Worm (Caenorhabditis elegans) whole organism, midembryonic: ENCODE measurements around the gene cdk-4.

Experiments used
- T22C8.4 ChIP-seq: fragments of 200-800 bp; sonication (Bioruptor generic); IDR thresholded peaks from 2 replicates; pipeline ENCODE4 v1.3.6; 2022; ENCODE audit warnings: missing genetic modification characterization, missing compliant biosample characterization
- cog-1 ChIP-seq: sonication (generic microtip); optimal IDR thresholded peaks from 2 replicates; lab custom pipeline; 2016; ENCODE audit warnings: missing genetic modification characterization, missing compliant biosample characterization
- flt-1 ChIP-seq: fragments of 200-800 bp; sonication (Bioruptor generic); IDR thresholded peaks from 2 replicates; pipeline ENCODE4 v1.3.6; 2022; ENCODE audit warnings: missing genetic modification characterization, missing compliant biosample characterization
- klf-2 ChIP-seq: fragments of 200-800 bp; sonication (Bioruptor generic); conservative IDR thresholded peaks from 2 replicates; pipeline ENCODE4 v1.3.6; 2022; ENCODE audit warnings: missing genetic modification reagents, missing genetic modification characterization, missing compliant biosample characterization
- med-1 ChIP-seq: sonication (generic microtip); optimal IDR thresholded peaks from 2 replicates; lab custom pipeline; 2017; ENCODE audit warnings: missing genetic modification characterization, mild to moderate bottlenecking, missing compliant biosample characterization, antibody characterized with exemption, missing genetic modification reagents; ENCODE audit not compliant: insufficient read depth
- ref-1 ChIP-seq: fragments of 200-800 bp; sonication (Bioruptor generic); conservative IDR thresholded peaks from 2 replicates; pipeline ENCODE4 v1.3.6; 2022; ENCODE audit warnings: missing genetic modification reagents, missing genetic modification characterization, missing compliant biosample characterization
- tab-1 ChIP-seq: fragments of 200-800 bp; sonication (Bioruptor generic); IDR thresholded peaks from 2 replicates; pipeline ENCODE4 v1.3.6; 2022; ENCODE audit warnings: missing genetic modification characterization, missing compliant biosample characterization
- ztf-23 ChIP-seq: fragments of 200-800 bp; sonication (Bioruptor generic); IDR thresholded peaks from 2 replicates; pipeline ENCODE4 v1.3.6; 2022; ENCODE audit warnings: missing genetic modification reagents, missing genetic modification characterization, missing compliant biosample characterization
- ztf-29 ChIP-seq: fragments of 200-800 bp; sonication (Bioruptor generic); IDR thresholded peaks from 2 replicates; pipeline ENCODE4 v1.3.6; 2022; ENCODE audit warnings: missing genetic modification reagents, missing genetic modification characterization, missing compliant biosample characterization

Gene cdk-4

DNA sequence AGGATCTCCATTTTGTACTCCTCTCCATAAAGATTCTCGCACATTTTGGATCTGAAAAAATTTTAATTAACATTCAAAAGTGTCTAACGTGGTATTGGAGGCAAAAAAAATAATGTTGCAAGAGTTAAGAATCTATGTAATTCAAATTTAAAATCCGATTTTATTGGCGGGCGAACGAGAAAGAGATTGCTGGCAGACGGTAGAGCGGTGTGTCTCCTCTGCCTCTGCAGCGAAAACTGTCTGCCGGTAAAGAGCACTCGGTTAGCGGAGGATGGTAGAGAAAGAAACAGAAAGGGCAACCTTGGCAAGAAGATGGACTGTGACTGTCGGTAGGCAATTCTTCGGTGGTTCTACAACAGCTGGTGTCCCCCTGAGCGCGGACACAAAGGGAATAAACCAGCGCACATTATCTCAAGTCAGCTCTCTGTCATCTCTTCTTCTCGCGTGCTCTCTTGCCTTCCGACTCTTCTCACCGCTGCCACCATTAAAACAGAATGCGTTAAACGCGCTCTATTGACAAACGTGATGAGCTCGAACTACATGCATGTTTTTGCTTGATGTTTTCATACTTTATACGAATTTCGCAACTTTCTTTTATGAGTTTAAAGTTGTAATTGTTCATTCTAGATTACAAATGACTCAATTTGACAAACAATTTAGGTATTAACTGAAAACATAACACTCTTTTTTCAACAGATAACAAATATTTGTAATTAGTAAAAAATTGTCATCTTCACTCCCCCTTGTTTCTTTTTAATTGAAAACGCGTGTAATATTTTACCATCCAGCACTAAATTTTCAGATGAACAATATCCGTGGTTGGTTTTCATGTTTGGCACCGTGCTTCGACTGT is at the start of gene cdk-4, which contains the start of gene F18H3.1:
TSS of gene cdk-4 (minus strand) at position 51 of the 853 bp plus-strand sequence.
TSS of gene F18H3.1 (plus strand) at position 803 of the 853 bp plus-strand sequence.
- no peak for TF ChIP-seq med-1 (GFP tag; lab: Kevin White, UChicago)
- TF ChIP-seq tab-1 (GFP tag; lab: Robert Waterston, UW) = no peak
- TF ChIP-seq flt-1 (GFP tag; lab: Robert Waterston, UW) = peak; percentile 70; the same call in 1 of the 2 replicates
- TF ChIP-seq cog-1 (tag; lab: Kevin White, UChicago) = peak; percentile 64
- TF ChIP-seq T22C8.4 (GFP tag; lab: Robert Waterston, UW) = no peak
- no peak for TF ChIP-seq klf-2 (GFP tag; lab: Robert Waterston, UW)
- no peak for TF ChIP-seq ztf-23
- no peak for TF ChIP-seq ztf-29 (GFP tag; lab: Robert Waterston, UW)
- no peak for TF ChIP-seq ref-1 (GFP tag; lab: Robert Waterston, UW)

DNA sequence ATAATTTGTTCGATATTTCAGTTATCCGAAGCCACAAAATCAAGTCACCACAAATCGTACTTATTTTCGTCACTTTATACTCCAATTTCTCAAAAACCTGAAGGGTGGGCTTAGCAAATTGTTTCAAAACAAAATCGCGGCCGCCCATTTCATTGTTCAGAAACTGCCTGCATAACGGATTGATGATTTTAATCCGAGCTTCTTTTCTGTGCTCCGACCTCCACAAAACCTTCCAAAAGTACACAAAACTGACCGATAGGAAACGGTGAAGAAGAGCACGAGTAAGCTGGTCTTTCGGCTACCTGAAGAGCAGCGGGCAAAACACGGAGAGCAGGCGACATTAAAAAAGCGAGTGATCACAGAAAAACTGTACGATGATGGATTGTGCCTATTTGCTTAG is 47.7 kb upstream of the cdk-4 start, which contains the start of gene R01E6.2:
TSS of gene R01E6.2 (minus strand) at position 101 of the 400 bp plus-strand sequence.
- TF ChIP-seq med-1 (GFP tag; lab: Kevin White, UChicago) = no peak
- no peak for TF ChIP-seq ztf-29 (GFP tag; lab: Robert Waterston, UW)
- no peak for TF ChIP-seq ref-1 (GFP tag; lab: Robert Waterston, UW)
- TF ChIP-seq ztf-23 = no peak
- TF ChIP-seq klf-2 (GFP tag; lab: Robert Waterston, UW) = no peak
- no peak for TF ChIP-seq cog-1 (tag; lab: Kevin White, UChicago)
- TF ChIP-seq flt-1 (GFP tag; lab: Robert Waterston, UW) = no peak
- no peak for TF ChIP-seq tab-1 (GFP tag; lab: Robert Waterston, UW)
- TF ChIP-seq T22C8.4 (GFP tag; lab: Robert Waterston, UW) = no peak

DNA sequence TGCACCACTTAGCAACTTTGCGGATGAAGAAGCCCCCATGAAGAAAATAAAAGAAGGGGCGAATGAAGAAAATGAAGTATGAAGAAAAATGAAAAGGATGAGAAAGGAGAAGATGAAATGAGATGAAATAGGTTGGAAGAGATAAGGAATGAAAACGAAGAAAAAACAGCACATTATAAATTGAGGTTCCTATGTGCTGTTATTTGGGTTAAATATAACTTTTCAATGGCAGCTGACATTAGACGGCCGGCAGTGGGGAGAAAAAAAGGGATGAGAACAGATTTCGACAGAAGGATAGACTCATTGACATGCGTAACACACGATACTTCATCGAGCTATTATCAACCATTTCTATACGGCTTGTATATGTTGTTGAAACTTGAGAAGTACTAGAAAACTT is 43.2 kb upstream of the cdk-4 start:
- TF ChIP-seq ztf-29 (GFP tag; lab: Robert Waterston, UW) (no peak), tab-1 (GFP tag; lab: Robert Waterston, UW) (no peak), flt-1 (GFP tag; lab: Robert Waterston, UW) (no peak), ref-1 (GFP tag; lab: Robert Waterston, UW) (no peak), klf-2 (GFP tag; lab: Robert Waterston, UW) (no peak), cog-1 (tag; lab: Kevin White, UChicago) (no peak), med-1 (GFP tag; lab: Kevin White, UChicago) (no peak), T22C8.4 (GFP tag; lab: Robert Waterston, UW) (no peak)

DNA sequence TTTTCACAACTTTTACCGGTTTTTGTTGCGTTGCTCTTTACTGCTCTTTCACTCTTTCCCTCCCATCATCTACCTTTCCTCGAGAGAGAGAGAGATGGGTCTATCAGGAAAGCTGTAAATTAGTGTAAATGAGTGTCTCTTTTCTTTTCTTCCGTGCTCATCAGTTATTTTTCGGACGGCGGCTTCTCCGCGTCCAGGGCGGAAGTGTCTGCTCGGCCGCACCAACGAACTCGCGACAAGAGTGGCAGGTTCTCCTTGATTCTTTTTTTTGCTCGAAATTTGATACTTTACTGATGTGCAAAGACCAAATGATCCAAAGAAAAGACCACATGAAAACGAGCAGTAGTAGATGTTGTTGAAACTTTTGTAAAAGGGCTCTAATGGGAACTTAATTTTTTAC is 40.0 kb upstream of the cdk-4 start:
- TF ChIP-seq med-1 (GFP tag; lab: Kevin White, UChicago) = no peak
- no peak for TF ChIP-seq ztf-29 (GFP tag; lab: Robert Waterston, UW)
- TF ChIP-seq ztf-23 = no peak
- TF ChIP-seq klf-2 (GFP tag; lab: Robert Waterston, UW) = no peak

- no peak for TF ChIP-seq cog-1 (tag; lab: Kevin White, UChicago)
- TF ChIP-seq ztf-23 = no peak
- no peak for TF ChIP-seq T22C8.4 (GFP tag; lab: Robert Waterston, UW)
- TF ChIP-seq flt-1 (GFP tag; lab: Robert Waterston, UW) = no peak
- no peak for TF ChIP-seq klf-2 (GFP tag; lab: Robert Waterston, UW)
- no peak for TF ChIP-seq ref-1 (GFP tag; lab: Robert Waterston, UW)
- no peak for TF ChIP-seq med-1 (GFP tag; lab: Kevin White, UChicago)
- TF ChIP-seq ztf-29 (GFP tag; lab: Robert Waterston, UW) = no peak
- TF ChIP-seq tab-1 (GFP tag; lab: Robert Waterston, UW) = no peak
Measured at ce11 chrX:13556066-13556465, 37.4 kb upstream of the cdk-4 start, which contains the start of gene glb-20. Gene glb-20 (minus strand): TSS chrX:13556166.

DNA sequence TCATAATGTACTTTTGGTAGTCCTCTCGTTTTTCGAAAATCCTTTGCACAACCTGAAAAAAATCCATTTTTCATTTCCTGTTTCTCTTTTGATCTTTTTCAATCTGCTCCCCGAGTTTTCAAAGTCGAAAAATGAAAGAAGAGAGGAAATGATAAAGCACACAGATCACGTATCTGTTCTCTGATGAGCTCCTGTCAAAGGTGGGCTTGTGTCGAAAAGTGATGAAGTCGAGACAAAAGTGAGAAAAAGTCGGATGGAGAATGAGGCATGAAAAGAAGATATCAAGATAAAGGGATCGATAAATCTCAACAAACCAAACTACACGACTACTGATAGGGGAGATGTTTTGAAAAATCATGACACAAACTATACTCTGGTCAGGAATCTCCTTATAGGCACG is 36.4 kb upstream of the cdk-4 start:
- TF ChIP-seq med-1 (GFP tag; lab: Kevin White, UChicago) = no peak
- no peak for TF ChIP-seq klf-2 (GFP tag; lab: Robert Waterston, UW)
- no peak for TF ChIP-seq flt-1 (GFP tag; lab: Robert Waterston, UW)
- no peak for TF ChIP-seq ztf-29 (GFP tag; lab: Robert Waterston, UW)
- no peak for TF ChIP-seq cog-1 (tag; lab: Kevin White, UChicago)
- TF ChIP-seq T22C8.4 (GFP tag; lab: Robert Waterston, UW) = no peak
- no peak for TF ChIP-seq tab-1 (GFP tag; lab: Robert Waterston, UW)
- TF ChIP-seq ref-1 (GFP tag; lab: Robert Waterston, UW) = no peak
- no peak for TF ChIP-seq ztf-23

- TF ChIP-seq ztf-29 (GFP tag; lab: Robert Waterston, UW) (no peak), cog-1 (tag; lab: Kevin White, UChicago) (no peak)
Measured at ce11 chrX:13550890-13551289, 32.2 kb upstream of the cdk-4 start, which contains the start of gene odr-1. Gene odr-1 (minus strand): TSS chrX:13550990.

DNA sequence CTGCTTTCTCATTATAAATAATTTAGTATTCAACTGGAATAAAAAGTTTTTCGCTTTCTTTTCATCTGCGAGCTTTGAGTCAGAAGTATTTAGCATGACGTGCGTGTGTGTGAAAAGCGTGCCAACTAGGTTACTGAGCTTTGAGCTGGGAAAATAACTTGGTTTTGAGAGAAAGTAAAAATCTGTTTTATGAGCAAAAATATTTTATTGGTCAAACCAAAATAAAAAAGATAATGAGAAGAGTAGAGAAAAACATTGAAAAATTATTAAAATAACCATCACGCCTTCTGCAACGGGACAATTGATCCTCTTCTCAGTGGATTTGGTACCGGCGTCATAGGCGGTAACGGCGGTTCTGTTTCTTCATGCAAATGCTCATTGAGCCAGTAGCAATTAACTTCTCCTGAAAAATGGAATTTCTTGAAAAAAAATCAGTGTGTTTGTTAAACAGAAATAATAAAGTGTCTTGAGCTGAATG is 25.9 kb upstream of the cdk-4 start:
- TF ChIP-seq T22C8.4 (GFP tag; lab: Robert Waterston, UW) = no peak
- TF ChIP-seq med-1 (GFP tag; lab: Kevin White, UChicago) = no peak
- TF ChIP-seq klf-2 (GFP tag; lab: Robert Waterston, UW) = no peak
- no peak for TF ChIP-seq ref-1 (GFP tag; lab: Robert Waterston, UW)
- TF ChIP-seq flt-1 (GFP tag; lab: Robert Waterston, UW) = no peak
- no peak for TF ChIP-seq ztf-29 (GFP tag; lab: Robert Waterston, UW)
- no peak for TF ChIP-seq ztf-23
- TF ChIP-seq tab-1 (GFP tag; lab: Robert Waterston, UW) = no peak
- no peak for TF ChIP-seq cog-1 (tag; lab: Kevin White, UChicago)

DNA sequence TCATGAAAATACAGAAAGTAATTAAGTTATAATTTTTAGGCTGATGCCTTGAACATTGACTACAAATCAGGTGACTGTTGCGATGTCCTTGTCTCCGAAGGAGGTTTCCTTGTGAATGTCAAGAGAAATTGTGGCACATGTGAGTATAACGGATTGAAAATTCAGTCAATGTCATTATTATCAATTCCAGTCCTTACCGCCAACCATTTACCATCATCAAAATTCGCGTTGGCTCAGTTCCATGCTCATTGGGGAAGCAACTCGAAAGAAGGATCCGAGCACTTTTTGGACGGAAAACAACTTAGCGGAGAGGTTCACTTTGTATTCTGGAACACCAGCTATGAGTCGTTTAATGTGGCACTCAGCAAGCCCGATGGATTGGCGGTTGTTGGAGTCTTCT is 24.6 kb upstream of the cdk-4 start:
- no peak for TF ChIP-seq T22C8.4 (GFP tag; lab: Robert Waterston, UW)
- no peak for TF ChIP-seq ref-1 (GFP tag; lab: Robert Waterston, UW)
- no peak for TF ChIP-seq flt-1 (GFP tag; lab: Robert Waterston, UW)
- TF ChIP-seq klf-2 (GFP tag; lab: Robert Waterston, UW) = no peak
- TF ChIP-seq cog-1 (tag; lab: Kevin White, UChicago) = no peak
- no peak for TF ChIP-seq ztf-29 (GFP tag; lab: Robert Waterston, UW)
- no peak for TF ChIP-seq med-1 (GFP tag; lab: Kevin White, UChicago)
- no peak for TF ChIP-seq ztf-23
- TF ChIP-seq tab-1 (GFP tag; lab: Robert Waterston, UW) = no peak
